Worm (Caenorhabditis elegans) whole organism, L4 larva: ENCODE data around the gene F19F10.1.
"Not testable (repeated sequence)": the region's sequence is repeated elsewhere in the genome, so short reads cannot be mapped to it uniquely, and the experiment has no call there.

Source experiments
- D1046.2 ChIP-seq: fragments of 200-800 bp; sonication (Bioruptor generic); IDR thresholded peaks from 2 replicates; pipeline ENCODE4 v1.3.6; 2022; ENCODE audit warnings: missing genetic modification characterization, missing compliant biosample characterization
- F26F4.8 ChIP-seq: fragments of 200-800 bp; sonication (Bioruptor generic); conservative IDR thresholded peaks from 2 replicates; pipeline ENCODE4 v1.3.6; 2022; ENCODE audit warnings: missing genetic modification characterization, missing compliant biosample characterization
- F37D6.2 ChIP-seq: sonication (generic microtip); optimal IDR thresholded peaks from 2 replicates; lab custom pipeline; 2016; ENCODE audit warnings: mild to moderate bottlenecking, missing genetic modification characterization, missing compliant biosample characterization
- F44E2.7 ChIP-seq: fragments of 200-800 bp; sonication (Bioruptor generic); IDR thresholded peaks from 2 replicates; pipeline ENCODE4 v2.1.2; 2022; ENCODE audit warnings: missing genetic modification characterization, missing compliant biosample characterization
- F49E8.2 ChIP-seq: sonication (generic microtip); optimal IDR thresholded peaks from 2 replicates; lab custom pipeline; 2016; ENCODE audit warnings: missing compliant biosample characterization, mild to moderate bottlenecking, missing genetic modification characterization, borderline replicate concordance
- Y105C5A.15 ChIP-seq: fragments of 200-800 bp; sonication (Bioruptor generic); IDR thresholded peaks from 2 replicates; pipeline ENCODE4 v1.3.6; 2022; ENCODE audit warnings: missing genetic modification characterization, missing compliant biosample characterization
- Y48G9A.11 ChIP-seq: fragments of 200-800 bp; sonication (Bioruptor generic); IDR thresholded peaks from 2 replicates; pipeline ENCODE4 v1.3.6; 2022; ENCODE audit warnings: missing genetic modification reagents, missing genetic modification characterization, missing compliant biosample characterization
- Y75B8A.6 ChIP-seq: fragments of 200-800 bp; sonication (Bioruptor generic); IDR thresholded peaks from 2 replicates; pipeline ENCODE4 v1.3.6; 2022; ENCODE audit warnings: missing genetic modification reagents, missing genetic modification characterization, missing compliant biosample characterization
- aha-1 ChIP-seq: fragments of 150-350 bp; peaks from one replicate; lab custom pipeline; 2014; ENCODE audit warnings: missing biosample characterization, missing genetic modification characterization
- ama-1 ChIP-seq: fragments of 150-350 bp; optimal IDR thresholded peaks from 2 replicates; lab custom pipeline; 2014; ENCODE audit warnings: inconsistent platforms, mixed read lengths
- arid-1 ChIP-seq: fragments of 200-800 bp; sonication (Bioruptor generic); conservative IDR thresholded peaks from 2 replicates; pipeline ENCODE4 v1.3.6; 2022; ENCODE audit warnings: missing genetic modification reagents, missing genetic modification characterization, missing compliant biosample characterization
- ceh-20 ChIP-seq: fragments of 200-800 bp; sonication (Bioruptor generic); IDR thresholded peaks from 2 replicates; pipeline ENCODE4 v1.3.6; 2022; ENCODE audit warnings: missing genetic modification reagents, missing genetic modification characterization, missing compliant biosample characterization
- ceh-44 ChIP-seq: fragments of 200-800 bp; sonication (Bioruptor generic); IDR thresholded peaks from 2 replicates; pipeline ENCODE4 v1.3.6; 2022; ENCODE audit warnings: missing genetic modification reagents, missing genetic modification characterization, missing compliant biosample characterization
- ceh-82 ChIP-seq: sonication (generic microtip); optimal IDR thresholded peaks from 2 replicates; lab custom pipeline; 2017; ENCODE audit warnings: missing biosample characterization, missing genetic modification characterization
- ces-1 ChIP-seq: fragments of 150-350 bp; sonication (generic microtip); optimal IDR thresholded peaks from 4 replicates; lab custom pipeline; 2014; ENCODE audit warnings: missing biosample characterization, missing genetic modification reagents, missing genetic modification characterization
- cey-2 ChIP-seq: sonication (generic microtip); optimal IDR thresholded peaks from 3 replicates; lab custom pipeline; 2017; ENCODE audit warnings: missing genetic modification characterization, mild to moderate bottlenecking, missing compliant biosample characterization, antibody characterized with exemption, borderline replicate concordance; ENCODE audit not compliant: insufficient read depth
- ctbp-1 ChIP-seq: fragments of 200-800 bp; sonication (Bioruptor generic); IDR thresholded peaks from 2 replicates; pipeline ENCODE4 v1.3.6; 2022; ENCODE audit warnings: missing genetic modification reagents, missing genetic modification characterization, missing compliant biosample characterization
- daf-16 ChIP-seq, 3 experiments: sonication (generic microtip); optimal IDR thresholded peaks; 2 replicates each; lab custom pipeline; 2016 to 2017; ENCODE audit warnings: missing genetic modification characterization in 3 of 3, missing genetic modification reagents in 3 of 3, mild to moderate bottlenecking in 2 of 3, missing compliant biosample characterization in 2 of 3, missing biosample characterization in 1 of 3, moderate library complexity in 1 of 3
- dmd-6 ChIP-seq: fragments of 200-800 bp; sonication (Bioruptor generic); IDR thresholded peaks from 2 replicates; pipeline ENCODE4 v1.3.6; 2022; ENCODE audit warnings: missing genetic modification reagents, missing genetic modification characterization, missing compliant biosample characterization
- dmd-8 ChIP-seq: fragments of 200-800 bp; sonication (Bioruptor generic); IDR thresholded peaks from 2 replicates; pipeline ENCODE4 v1.3.6; 2022; ENCODE audit warnings: missing genetic modification characterization, missing compliant biosample characterization
- dmd-9 ChIP-seq: fragments of 200-800 bp; sonication (Bioruptor generic); IDR thresholded peaks from 2 replicates; pipeline ENCODE4 v1.3.6; 2022; ENCODE audit warnings: missing genetic modification reagents, missing genetic modification characterization, missing compliant biosample characterization
- dve-1 ChIP-seq: sonication (generic microtip); optimal IDR thresholded peaks from 2 replicates; lab custom pipeline; 2017; ENCODE audit warnings: antibody characterized with exemption, mild to moderate bottlenecking, missing genetic modification characterization, missing compliant biosample characterization; ENCODE audit not compliant: insufficient read depth
- hif-1 ChIP-seq, 2 experiments: sonication (generic microtip); optimal IDR thresholded peaks; 2 replicates each; lab custom pipeline; 2016 to 2017; ENCODE audit warnings: missing compliant biosample characterization in 2 of 2, missing genetic modification characterization in 2 of 2, missing genetic modification reagents in 2 of 2, missing genotype in 2 of 2, mild to moderate bottlenecking in 1 of 2
- hlh-30 ChIP-seq: sonication (generic microtip); optimal IDR thresholded peaks from 2 replicates; lab custom pipeline; 2017; ENCODE audit warnings: antibody characterized with exemption, mild to moderate bottlenecking, missing genetic modification characterization, missing compliant biosample characterization; ENCODE audit not compliant: insufficient read depth
- lim-7 ChIP-seq: fragments of 200-800 bp; sonication (Bioruptor generic); IDR thresholded peaks from 2 replicates; pipeline ENCODE4 v1.3.6; 2022; ENCODE audit warnings: missing genetic modification characterization, missing compliant biosample characterization
- lin-1 ChIP-seq: fragments of 200-800 bp; sonication (Bioruptor generic); IDR thresholded peaks from 2 replicates; pipeline ENCODE4 v1.3.6; 2022; ENCODE audit warnings: missing genetic modification reagents, missing genetic modification characterization, missing compliant biosample characterization
- lin-15B ChIP-seq: fragments of 150-350 bp; sonication (generic microtip); optimal IDR thresholded peaks from 3 replicates; lab custom pipeline; 2014; ENCODE audit warnings: missing biosample characterization, missing genetic modification characterization
- lir-3 ChIP-seq: sonication (generic microtip); optimal IDR thresholded peaks from 2 replicates; lab custom pipeline; 2016; ENCODE audit warnings: mild to moderate bottlenecking, missing genetic modification characterization, missing compliant biosample characterization
- madf-5 ChIP-seq, 2 experiments: fragments of 200-800 bp; sonication (Bioruptor generic); IDR thresholded peaks; 2 replicates each; pipeline ENCODE4 v1.3.6; 2022; ENCODE audit warnings: missing compliant biosample characterization in 2 of 2, missing genetic modification characterization in 2 of 2
- madf-9 ChIP-seq: fragments of 200-800 bp; sonication (Bioruptor generic); conservative IDR thresholded peaks from 2 replicates; pipeline ENCODE4 v1.3.6; 2022; ENCODE audit warnings: missing genetic modification reagents, missing genetic modification characterization, missing compliant biosample characterization
- mdt-29 ChIP-seq: fragments of 200-800 bp; sonication (Bioruptor generic); IDR thresholded peaks from 2 replicates; pipeline ENCODE4 v1.3.6; 2022; ENCODE audit warnings: missing genetic modification reagents, missing genetic modification characterization, missing compliant biosample characterization
- mxl-2 ChIP-seq: fragments of 200-800 bp; sonication (Bioruptor generic); conservative IDR thresholded peaks from 2 replicates; pipeline ENCODE4 v1.3.6; 2022; ENCODE audit warnings: missing genetic modification reagents, missing genetic modification characterization, missing compliant biosample characterization
- nhr-237 ChIP-seq: sonication (generic microtip); optimal IDR thresholded peaks from 2 replicates; lab custom pipeline; 2017; ENCODE audit warnings: missing biosample characterization, missing genetic modification characterization
- nhr-41 ChIP-seq: fragments of 200-800 bp; sonication (Bioruptor generic); IDR thresholded peaks from 2 replicates; pipeline ENCODE4 v1.3.6; 2022; ENCODE audit warnings: missing genetic modification reagents, missing genetic modification characterization, missing compliant biosample characterization
- nhr-42 ChIP-seq: fragments of 200-800 bp; sonication (Bioruptor generic); IDR thresholded peaks from 2 replicates; pipeline ENCODE4 v1.3.6; 2022; ENCODE audit warnings: missing genetic modification characterization, missing compliant biosample characterization
- pha-4 ChIP-seq, 2 experiments: fragments of 150-350 bp in 1 of 2; fragments of 200-800 bp in 1 of 2; sonication (Bioruptor generic) in 1 of 2; IDR thresholded peaks in 1 of 2; optimal IDR thresholded peaks in 1 of 2; 2 replicates each; pipeline versions ENCODE4 v1.3.6 to Lab custom; 2014 to 2022; ENCODE audit warnings: missing genetic modification characterization in 2 of 2, missing genetic modification reagents in 2 of 2, missing biosample characterization in 1 of 2, missing compliant biosample characterization in 1 of 2
- php-3 ChIP-seq: fragments of 200-800 bp; sonication (Bioruptor generic); IDR thresholded peaks from 2 replicates; pipeline ENCODE4 v1.3.6; 2022; ENCODE audit warnings: missing genetic modification reagents, missing genetic modification characterization, missing compliant biosample characterization
- pqm-1 ChIP-seq: sonication (generic microtip); optimal IDR thresholded peaks from 2 replicates; lab custom pipeline; 2017; ENCODE audit warnings: missing biosample characterization, missing genetic modification characterization
- set-16 ChIP-seq: fragments of 200-800 bp; sonication (Bioruptor generic); IDR thresholded peaks from 2 replicates; pipeline ENCODE4 v1.3.6; 2022; ENCODE audit warnings: missing genetic modification reagents, missing genetic modification characterization, missing compliant biosample characterization
- snpc-1.2 ChIP-seq: fragments of 200-800 bp; sonication (Bioruptor generic); IDR thresholded peaks from 2 replicates; pipeline ENCODE4 v1.3.6; 2022; ENCODE audit warnings: missing genetic modification reagents, missing genetic modification characterization, missing compliant biosample characterization
- spr-3 ChIP-seq: fragments of 200-800 bp; sonication (Bioruptor generic); optimal IDR thresholded peaks from 2 replicates; lab custom pipeline; 2018; ENCODE audit warnings: mild to moderate bottlenecking, missing genetic modification characterization, missing compliant biosample characterization
- tag-97 ChIP-seq: fragments of 200-800 bp; sonication (Bioruptor generic); IDR thresholded peaks from 2 replicates; pipeline ENCODE4 v1.3.6; 2022; ENCODE audit warnings: missing genetic modification characterization, missing compliant biosample characterization
- tra-1 ChIP-seq: fragments of 200-800 bp; sonication (Bioruptor generic); IDR thresholded peaks from 2 replicates; pipeline ENCODE4 v1.3.6; 2022; ENCODE audit warnings: missing genetic modification reagents, missing genetic modification characterization, missing compliant biosample characterization
- unc-130 ChIP-seq: sonication (generic microtip); optimal IDR thresholded peaks from 2 replicates; lab custom pipeline; 2016; ENCODE audit warnings: missing genetic modification reagents, missing genetic modification characterization, missing compliant biosample characterization
- vab-7 ChIP-seq: fragments of 200-800 bp; sonication (Bioruptor generic); IDR thresholded peaks from 2 replicates; pipeline ENCODE4 v1.3.6; 2022; ENCODE audit warnings: missing genetic modification reagents, missing genetic modification characterization, missing compliant biosample characterization
- zip-11 ChIP-seq: fragments of 200-800 bp; sonication (Bioruptor generic); IDR thresholded peaks from 2 replicates; pipeline ENCODE4 v1.3.6; 2022; ENCODE audit warnings: missing genetic modification characterization, missing compliant biosample characterization

The F19F10.1 gene

ce11 chrV:7548017-7548416, 15.0 kb upstream of the F19F10.1 start:
- TF ChIP-seq nhr-42 (no peak), pqm-1 (peak; percentile 48), F37D6.2 (tag; lab: Kevin White, UChicago) (no peak), lir-3 (tag; lab: Kevin White, UChicago) (no peak), spr-3 (no peak), tag-97 (no peak), pha-4 (GFP tag; IDR thresholded peaks at IDR 0.05; lab: Robert Waterston, UW) (no peak), pha-4 (tag; optimal IDR thresholded peaks at IDR 0.05; lab: Kevin White, UChicago) (no peak), aha-1 (tag; lab: Kevin White, UChicago) (peak; percentile 99), ces-1 (GFP tag; lab: Kevin White, UChicago) (no peak), ama-1 (lab: Kevin White, UChicago) (no peak), nhr-237 (tag; lab: Kevin White, UChicago) (no peak), mdt-29 (GFP tag; lab: Robert Waterston, UW) (no peak), D1046.2 (GFP tag; lab: Robert Waterston, UW) (no peak), hlh-30 (tag; lab: Kevin White, UChicago) (peak; percentile 40), dmd-6 (peak; percentile 66), hif-1 (tag; optimal IDR thresholded peaks at IDR 0.05; lab: Kevin White, UChicago) (peak in 1 of 2 experiments; percentile 70), lin-15B (no peak), Y105C5A.15 (no peak), zip-11 (GFP tag; lab: Robert Waterston, UW) (no peak), Y75B8A.6 (GFP tag; lab: Robert Waterston, UW) (no peak), ctbp-1 (GFP tag; lab: Robert Waterston, UW) (no peak), cey-2 (tag; lab: Kevin White, UChicago) (no peak), F49E8.2 (tag; lab: Kevin White, UChicago) (no peak), vab-7 (no peak), daf-16 (GFP tag; optimal IDR thresholded peaks at IDR 0.05; lab: Kevin White, UChicago) (no peak), daf-16 (tag; optimal IDR thresholded peaks at IDR 0.05; lab: Kevin White, UChicago) (peak; percentile 97), dve-1 (no peak), mxl-2 (GFP tag; lab: Robert Waterston, UW) (no peak), unc-130 (GFP tag; lab: Kevin White, UChicago) (no peak), set-16 (GFP tag; lab: Robert Waterston, UW) (no peak), ceh-82 (tag; lab: Kevin White, UChicago) (no peak)

ce11 chrV:7548499-7548898, 14.5 kb upstream of the F19F10.1 start:
- peak; percentile 78; the same call in 1 of the 2 replicates for TF ChIP-seq Y48G9A.11 (GFP tag; lab: Robert Waterston, UW)
- TF ChIP-seq mxl-2 (GFP tag; lab: Robert Waterston, UW), result 0 out of 2 replicates have a peak, but pooled peaks have one; percentile 18
- peak; percentile 74 for TF ChIP-seq madf-9 (GFP tag; lab: Robert Waterston, UW)
- peak; percentile 95 for TF ChIP-seq F26F4.8 (GFP tag; lab: Robert Waterston, UW)
- TF ChIP-seq mdt-29 (GFP tag; lab: Robert Waterston, UW), result peak; percentile 71; the same call in 1 of the 2 replicates
- TF ChIP-seq madf-5 (GFP tag; IDR thresholded peaks at IDR 0.05; lab: Robert Waterston, UW), result peak in 1 of 2 experiments; percentile 76; a peak in 1 of 4 replicates
- TF ChIP-seq lim-7 (GFP tag; lab: Robert Waterston, UW), result peak; percentile 90
- TF ChIP-seq D1046.2 (GFP tag; lab: Robert Waterston, UW), result peak; percentile 81; the same call in 1 of the 2 replicates
- peak; percentile 62; the same call in 1 of the 2 replicates for TF ChIP-seq nhr-42
- peak; percentile 85 for TF ChIP-seq vab-7
- TF ChIP-seq dmd-8, result peak; percentile 95
- TF ChIP-seq php-3 (GFP tag; lab: Robert Waterston, UW), result 0 out of 2 replicates have a peak, but pooled peaks have one; percentile 39
- peak; percentile 0 for TF ChIP-seq lir-3 (tag; lab: Kevin White, UChicago)
- peak; percentile 79 for TF ChIP-seq F44E2.7 (GFP tag; lab: Robert Waterston, UW)
- TF ChIP-seq Y105C5A.15, result peak; percentile 87
- peak; percentile 91 for TF ChIP-seq snpc-1.2 (GFP tag; lab: Robert Waterston, UW)
- TF ChIP-seq dmd-9 (GFP tag; lab: Robert Waterston, UW), result peak; percentile 76
- peak; percentile 86 for TF ChIP-seq ceh-44 (GFP tag; lab: Robert Waterston, UW)
- TF ChIP-seq pha-4 (GFP tag; IDR thresholded peaks at IDR 0.05; lab: Robert Waterston, UW), result peak; percentile 78
- not testable (repeated sequence) for TF ChIP-seq pha-4 (tag; optimal IDR thresholded peaks at IDR 0.05; lab: Kevin White, UChicago)
- TF ChIP-seq ceh-20, result 0 out of 2 replicates have a peak, but pooled peaks have one; percentile 59
- TF ChIP-seq nhr-41 (GFP tag; lab: Robert Waterston, UW), result peak; percentile 73; the same call in 1 of the 2 replicates
- 0 out of 2 replicates have a peak, but pooled peaks have one; percentile 10 for TF ChIP-seq Y75B8A.6 (GFP tag; lab: Robert Waterston, UW)
- peak; percentile 85 for TF ChIP-seq arid-1 (GFP tag; lab: Robert Waterston, UW)
- TF ChIP-seq tra-1, result peak; percentile 66; the same call in 1 of the 2 replicates
- TF ChIP-seq lin-1 (GFP tag; lab: Robert Waterston, UW), result peak; percentile 85
